Worm (Caenorhabditis elegans) whole organism, late embryonic: ENCODE data around the gene str-45.

Experiments
- ama-1 ChIP-seq: fragments of 150-350 bp; optimal IDR thresholded peaks from 2 replicates; lab custom pipeline; 2014
- ceh-18 ChIP-seq: sonication (generic microtip); optimal IDR thresholded peaks from 2 replicates; lab custom pipeline; 2016; ENCODE audit warnings: missing genetic modification characterization, missing compliant biosample characterization
- ceh-22 ChIP-seq: sonication (generic microtip); optimal IDR thresholded peaks from 2 replicates; lab custom pipeline; 2017; ENCODE audit warnings: missing biosample characterization, missing genetic modification characterization
- gmeb-2 ChIP-seq: sonication (generic microtip); optimal IDR thresholded peaks from 2 replicates; lab custom pipeline; 2016; ENCODE audit warnings: missing genetic modification characterization, inconsistent platforms, missing compliant biosample characterization
- lin-11 ChIP-seq: fragments of 200-800 bp; sonication (Bioruptor generic); optimal IDR thresholded peaks from 2 replicates; lab custom pipeline; 2018; ENCODE audit warnings: mild to moderate bottlenecking, missing genetic modification characterization, missing compliant biosample characterization
- sox-4 ChIP-seq: sonication (generic microtip); optimal IDR thresholded peaks from 2 replicates; lab custom pipeline; 2017; ENCODE audit warnings: mild to moderate bottlenecking, missing genetic modification characterization, inconsistent platforms, missing compliant biosample characterization
- unc-55 ChIP-seq: sonication (generic microtip); optimal IDR thresholded peaks from 2 replicates; lab custom pipeline; 2017; ENCODE audit warnings: missing biosample characterization, missing genetic modification reagents, missing genetic modification characterization
- unc-86 ChIP-seq: sonication (generic microtip); optimal IDR thresholded peaks from 2 replicates; lab custom pipeline; 2016; ENCODE audit warnings: missing genetic modification characterization, missing compliant biosample characterization

- TF ChIP-seq sox-4 = no peak
- TF ChIP-seq ama-1 (lab: Kevin White, UChicago) = no peak
- no peak for TF ChIP-seq unc-55
- no peak for TF ChIP-seq ceh-18
- TF ChIP-seq unc-86 = no peak
- TF ChIP-seq ceh-22 (tag; lab: Kevin White, UChicago) = no peak
- no peak for TF ChIP-seq gmeb-2 (tag; lab: Kevin White, UChicago)
- no peak for TF ChIP-seq lin-11 (tag; lab: Kevin White, UChicago)
These were observed 47.1 kb upstream of the str-45 start, which contains the start of gene T01G5.7 for ce11 chrV:15111660-15112059.
